Fruit fly (Drosophila melanogaster): ENCODE measurements around the gene Mbs.

Gene Mbs

dm6 chr3L:16043045-16043781 is 8.5 kb upstream of the Mbs start (continued):
- TF ChIP-seq CG11294 (GFP tag; IDR thresholded peaks at IDR 0.05) (no peak; the same call in 1 of the 2 replicates), CG1621 (tag; optimal IDR thresholded peaks at IDR 0.05) (peak; percentile 73), Blimp-1 (GFP tag; optimal IDR thresholded peaks at IDR 0.05) (peak; percentile 74), CG6163 (GFP tag; IDR thresholded peaks at IDR 0.05) (peak; percentile 65), CG32006 (GFP tag; optimal IDR thresholded peaks at IDR 0.05) (peak; percentile 84), Hr39 (GFP tag; optimal IDR thresholded peaks at IDR 0.05) (peak; percentile 10), cyc (GFP tag; optimal IDR thresholded peaks at IDR 0.05) (peak; percentile 17), Eip78C (GFP tag) (peak; percentile 86), CG8632 (GFP tag; optimal IDR thresholded peaks at IDR 0.05) (peak; percentile 84), CG9139 (GFP tag; optimal IDR thresholded peaks at IDR 0.05) (peak; percentile 73), CG34406 (GFP tag; optimal IDR thresholded peaks at IDR 0.05) (peak; percentile 81), dac (GFP tag; optimal IDR thresholded peaks at IDR 0.05) (peak; percentile 8), Sox102F (GFP tag; optimal IDR thresholded peaks at IDR 0.05) (peak; percentile 42)

- TF ChIP-seq svp (GFP tag) (peak; percentile 22), CG34406 (GFP tag; optimal IDR thresholded peaks at IDR 0.05) (no peak), CG15336 (GFP tag; IDR thresholded peaks at IDR 0.05) (no peak), topi (GFP tag; optimal IDR thresholded peaks at IDR 0.05) (no peak), Eip78C (GFP tag) (peak; percentile 24), eg (GFP tag; IDR thresholded peaks at IDR 0.05) (0 out of 3 replicates have a peak, but pooled peaks have one; percentile 18), Sox14 (GFP tag; optimal IDR thresholded peaks at IDR 0.05) (peak; percentile 30)
These were observed 7.9 kb upstream of the Mbs start for dm6 chr3L:16043782-16044352.

dm6 chr3L:16045083-16045830 is 6.5 kb upstream of the Mbs start:
- peak; percentile 58 for TF ChIP-seq CG32006 (GFP tag; optimal IDR thresholded peaks at IDR 0.05)
- TF ChIP-seq Ets21C (GFP tag; optimal IDR thresholded peaks at IDR 0.05) = no peak
- peak; percentile 30 for TF ChIP-seq achi (GFP tag; optimal IDR thresholded peaks at IDR 0.05)
- TF ChIP-seq Gug (GFP tag; IDR thresholded peaks at IDR 0.05) = no peak
- TF ChIP-seq Sox14 (GFP tag; optimal IDR thresholded peaks at IDR 0.05) = no peak
- no peak for TF ChIP-seq Sox102F (GFP tag; optimal IDR thresholded peaks at IDR 0.05)
- no peak for TF ChIP-seq CG9139 (GFP tag; optimal IDR thresholded peaks at IDR 0.05)
- TF ChIP-seq cyc (GFP tag; optimal IDR thresholded peaks at IDR 0.05) = no peak
- no peak for TF ChIP-seq fd59A (GFP tag; optimal IDR thresholded peaks at IDR 0.05)
- TF ChIP-seq spab (GFP tag; optimal IDR thresholded peaks at IDR 0.05) = no peak
- no peak for TF ChIP-seq CG7368 (GFP tag; optimal IDR thresholded peaks at IDR 0.05)
- TF ChIP-seq svp (GFP tag) = peak; percentile 69
- no peak for TF ChIP-seq CG6854 (GFP tag; optimal IDR thresholded peaks at IDR 0.05)
- TF ChIP-seq vri (GFP tag; optimal IDR thresholded peaks at IDR 0.05) = no peak
- peak; percentile 58 for TF ChIP-seq topi (GFP tag; optimal IDR thresholded peaks at IDR 0.05)
- TF ChIP-seq CG6808 (GFP tag; optimal IDR thresholded peaks at IDR 0.05) = no peak
- TF ChIP-seq Eip93F (GFP tag; optimal IDR thresholded peaks at IDR 0.05) = no peak
- TF ChIP-seq CG11762 (GFP tag; optimal IDR thresholded peaks at IDR 0.05; ENCODE audit: insufficient read depth) = peak; percentile 36
- no peak for TF ChIP-seq CG31627 (GFP tag; optimal IDR thresholded peaks at IDR 0.05)
- TF ChIP-seq fkh (GFP tag; optimal IDR thresholded peaks at IDR 0.05) = no peak
- peak; percentile 30 for TF ChIP-seq CG3919 (GFP tag; optimal IDR thresholded peaks at IDR 0.05)
- no peak for TF ChIP-seq CG16779 (tag; optimal IDR thresholded peaks at IDR 0.05)
- peak; percentile 16 for TF ChIP-seq Hr39 (GFP tag; optimal IDR thresholded peaks at IDR 0.05)
- TF ChIP-seq CG8319 (GFP tag; optimal IDR thresholded peaks at IDR 0.05) = no peak
- TF ChIP-seq CG10631 (GFP tag; optimal IDR thresholded peaks at IDR 0.05) = peak; percentile 60
- TF ChIP-seq eg (GFP tag; IDR thresholded peaks at IDR 0.05) = peak; percentile 26; the same call in 2 of the 3 replicates
- peak; percentile 48 for TF ChIP-seq CG8632 (GFP tag; optimal IDR thresholded peaks at IDR 0.05)
- peak; percentile 74 for TF ChIP-seq dsx (GFP tag; optimal IDR thresholded peaks at IDR 0.05; ENCODE audit: poor library complexity, severe bottlenecking)
- peak; percentile 41 for TF ChIP-seq Smox (GFP tag; optimal IDR thresholded peaks at IDR 0.05)
- TF ChIP-seq Blimp-1 (GFP tag; optimal IDR thresholded peaks at IDR 0.05) = no peak
- TF ChIP-seq net (GFP tag; optimal IDR thresholded peaks at IDR 0.05) = peak; percentile 39
- peak; percentile 34 for TF ChIP-seq OdsH (GFP tag; optimal IDR thresholded peaks at IDR 0.05)
- TF ChIP-seq Eip78C (GFP tag) = peak; percentile 92
- no peak for TF ChIP-seq CG1621 (tag; optimal IDR thresholded peaks at IDR 0.05)
- no peak for TF ChIP-seq Lpt (GFP tag; optimal IDR thresholded peaks at IDR 0.05)
- TF ChIP-seq Sox15 (GFP tag; optimal IDR thresholded peaks at IDR 0.05) = no peak
- TF ChIP-seq fd85E (GFP tag; optimal IDR thresholded peaks at IDR 0.05) = no peak

All from whole organism, prepupa.